Fruit fly (Drosophila melanogaster): Measurements from ENCODE around the gene Rbf2.

DNA sequence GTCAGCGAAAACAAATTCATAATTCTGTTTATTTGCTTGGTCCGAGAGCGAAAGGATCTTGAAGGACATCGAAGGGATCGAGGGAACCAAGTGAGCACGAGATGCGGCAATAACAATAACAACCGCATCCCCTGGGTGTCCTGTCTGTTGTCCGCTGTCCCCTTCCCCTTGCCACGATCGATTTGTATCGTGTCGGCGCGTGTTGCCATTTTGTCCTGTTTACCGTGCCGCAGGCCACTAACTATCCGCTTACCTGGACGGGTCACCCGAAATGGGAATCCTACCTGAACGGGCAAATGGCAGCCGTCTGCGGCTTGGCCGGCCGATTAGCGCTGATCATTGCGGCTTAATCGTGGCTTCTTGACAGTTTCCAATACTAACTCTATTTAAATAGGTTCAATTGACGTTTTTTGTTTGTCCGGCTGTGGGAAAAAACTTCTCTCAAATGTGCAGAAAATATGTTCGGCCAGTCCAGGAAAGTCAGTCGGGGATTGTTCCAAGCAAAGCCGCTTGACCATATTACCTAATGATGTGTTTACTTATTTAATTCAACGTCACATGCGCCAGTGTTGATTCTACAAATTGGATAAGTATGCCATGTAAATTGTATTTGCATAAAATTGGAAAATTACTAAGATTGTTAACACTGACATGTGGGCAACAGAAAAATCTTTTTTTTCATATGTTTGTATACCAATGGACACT, 24.1 kb downstream of the Rbf2 start:
- TF ChIP-seq ttk (optimal IDR thresholded peaks at IDR 0.05) (no peak), h (optimal IDR thresholded peaks at IDR 0.05) (no peak), Sin3A (optimal IDR thresholded peaks at IDR 0.05) (no peak)
